Fruit fly (Drosophila melanogaster) Kc167 (cell line): ENCODE measurements around the gene CG13445.

ENCODE experiments used
- h ChIP-seq: fragments of >200 bp; optimal IDR thresholded peaks from 3 replicates; lab custom pipeline; 2018; ENCODE audit warnings: missing external identifiers
- psq ChIP-seq: fragments of >200 bp; optimal IDR thresholded peaks from 2 replicates; lab custom pipeline; 2017; ENCODE audit warnings: missing external identifiers
- ttk ChIP-seq: sonication (Bioruptor generic); optimal IDR thresholded peaks from 2 replicates; lab custom pipeline; 2017; ENCODE audit warnings: missing external identifiers

The CG13445 gene

dm6 chr3L:15856035-15856434 lies 46.8 kb downstream of the CG13445 start:
- no peak for TF ChIP-seq h
- no peak for TF ChIP-seq psq (lab: Kevin White, UChicago)
- TF ChIP-seq ttk: no peak
